Worm (Caenorhabditis elegans): Measurements from ENCODE around the gene srx-20.
A peak's percentile ranks its signal among the peaks of the same experiment; 100 is the strongest.

The srx-20 gene

ce11 chrIV:6852727-6853126 lies 15.2 kb upstream of the srx-20 start:
- no peak for TF ChIP-seq W03F9.2 (tag; optimal IDR thresholded peaks at IDR 0.05)
- no peak for TF ChIP-seq him-1 (tag; optimal IDR thresholded peaks at IDR 0.05)
- TF ChIP-seq dao-5 (tag; optimal IDR thresholded peaks at IDR 0.05), result no peak

ce11 chrIV:6859270-6859669 lies 8.6 kb upstream of the srx-20 start, which contains the start of gene R13H7.2:
TSS of gene R13H7.2 (minus strand) at chrIV:6859370.
- TF ChIP-seq dao-5 (tag; optimal IDR thresholded peaks at IDR 0.05) (no peak), him-1 (tag; optimal IDR thresholded peaks at IDR 0.05) (no peak), W03F9.2 (tag; optimal IDR thresholded peaks at IDR 0.05) (no peak)

DNA sequence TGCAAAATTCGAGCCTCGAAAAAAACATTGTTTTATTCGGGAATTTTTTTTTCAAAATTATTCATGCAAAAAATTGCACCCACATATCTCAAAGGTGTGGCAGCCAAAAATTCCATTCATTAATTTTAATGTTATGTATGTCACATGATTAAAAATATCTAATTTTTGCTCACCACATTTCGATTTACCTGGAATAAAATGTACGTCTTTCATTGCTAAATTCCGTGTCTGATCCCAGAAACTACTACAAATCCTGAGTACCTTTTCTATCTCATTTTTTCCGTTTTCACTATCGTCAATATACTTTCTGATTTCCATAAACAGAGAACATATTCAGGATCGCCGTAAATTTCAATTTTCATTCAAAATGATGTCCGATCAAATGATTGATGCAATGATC lies 5.1 kb downstream of the srx-20 start, which contains the start of gene srx-19:
Gene srx-19 (plus strand): TSS at position 301 of the 400 bp plus-strand sequence.
- TF ChIP-seq dao-5 (tag; optimal IDR thresholded peaks at IDR 0.05) (no peak), W03F9.2 (tag; optimal IDR thresholded peaks at IDR 0.05) (no peak), him-1 (tag; optimal IDR thresholded peaks at IDR 0.05) (no peak)

DNA sequence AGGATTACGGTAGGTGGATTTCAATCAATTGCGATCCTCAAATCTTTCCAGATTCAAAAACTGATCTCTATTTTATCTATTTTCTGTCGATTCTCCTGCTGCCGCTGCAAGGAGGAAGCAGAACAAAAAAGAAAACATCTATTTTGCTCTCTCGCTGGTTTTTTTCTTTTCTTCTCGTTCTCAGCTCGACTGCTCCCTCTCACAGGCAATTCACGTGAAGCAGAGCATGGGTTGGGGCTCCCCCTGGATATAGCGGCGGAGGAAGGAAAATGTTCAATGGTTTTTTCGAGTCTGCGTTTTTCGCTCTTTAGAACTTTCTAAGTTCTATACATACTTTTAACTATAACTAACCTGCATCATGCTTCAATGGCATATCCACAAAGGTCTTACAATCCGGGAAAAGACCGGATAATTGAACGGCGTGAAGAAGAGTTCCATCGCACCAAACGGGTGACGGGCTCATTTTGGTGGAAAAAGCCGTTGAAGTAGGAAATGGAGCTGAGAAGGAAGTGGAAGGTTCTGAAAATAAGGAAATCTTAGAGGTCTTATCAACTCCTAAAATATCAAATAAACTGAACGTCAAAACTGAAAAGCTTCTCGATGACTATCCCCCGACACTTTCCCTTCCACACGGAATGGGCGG lies 11.1 kb downstream of the srx-20 start:
- TF ChIP-seq him-1 (tag; optimal IDR thresholded peaks at IDR 0.05) (peak; percentile 70), dao-5 (tag; optimal IDR thresholded peaks at IDR 0.05) (no peak)

- TF ChIP-seq dao-5 (tag; optimal IDR thresholded peaks at IDR 0.05), result no peak
- no peak for TF ChIP-seq W03F9.2 (tag; optimal IDR thresholded peaks at IDR 0.05)
- TF ChIP-seq him-1 (tag; optimal IDR thresholded peaks at IDR 0.05), result no peak
Measured at ce11 chrIV:6879666-6880210, 11.8 kb downstream of the srx-20 start.

ce11 chrIV:6880415-6880814 lies 12.5 kb downstream of the srx-20 start:
- TF ChIP-seq dao-5 (tag; optimal IDR thresholded peaks at IDR 0.05), result no peak
- peak; percentile 23 for TF ChIP-seq W03F9.2 (tag; optimal IDR thresholded peaks at IDR 0.05)

DNA sequence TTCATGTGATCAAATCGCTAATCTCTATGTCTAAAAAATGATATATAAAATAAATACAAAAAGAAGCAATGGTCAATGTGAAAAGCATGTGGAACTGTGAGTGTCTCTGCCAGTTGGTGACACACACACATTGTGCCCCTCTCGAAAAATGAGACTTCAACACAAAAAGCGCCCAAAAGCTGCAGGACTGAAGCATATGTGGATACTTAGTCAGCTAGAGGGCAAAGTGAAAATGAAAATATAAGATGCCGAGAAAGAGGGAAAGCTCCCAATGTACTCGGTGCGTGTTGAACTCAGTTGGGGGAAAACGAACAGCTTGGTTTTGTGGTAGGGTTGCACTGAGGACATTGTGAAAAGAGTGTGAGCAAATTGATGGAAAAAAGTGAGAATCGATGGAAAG lies 13.3 kb downstream of the srx-20 start:
- no peak for TF ChIP-seq dao-5 (tag; optimal IDR thresholded peaks at IDR 0.05)
- peak; percentile 13 for TF ChIP-seq him-1 (tag; optimal IDR thresholded peaks at IDR 0.05)

DNA sequence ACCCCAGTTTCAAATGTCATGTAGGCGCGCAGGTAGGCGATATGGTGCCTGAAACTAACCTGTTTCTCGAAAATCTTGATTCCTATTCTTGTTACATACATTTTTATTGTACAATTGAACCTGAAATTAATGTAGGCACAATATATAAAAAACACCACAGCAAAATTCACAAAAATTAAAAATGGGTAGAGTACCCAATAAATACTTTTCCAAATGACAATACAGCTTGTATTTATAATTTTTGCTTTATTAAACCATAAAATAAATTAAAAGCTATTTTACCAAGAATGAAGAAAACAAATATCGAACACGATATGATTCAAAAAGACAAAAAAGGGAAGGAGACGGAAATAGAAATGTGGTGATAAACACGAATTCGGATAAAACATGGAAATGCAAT lies 15.5 kb downstream of the srx-20 start, which contains the start of gene tre-2:
Gene tre-2 (minus strand): TSS at position 101 of the 400 bp plus-strand sequence.
- TF ChIP-seq him-1 (tag; optimal IDR thresholded peaks at IDR 0.05) (no peak), dao-5 (tag; optimal IDR thresholded peaks at IDR 0.05) (no peak), W03F9.2 (tag; optimal IDR thresholded peaks at IDR 0.05) (no peak)

- no peak for TF ChIP-seq dao-5 (tag; optimal IDR thresholded peaks at IDR 0.05)
- TF ChIP-seq him-1 (tag; optimal IDR thresholded peaks at IDR 0.05), result no peak
- no peak for TF ChIP-seq W03F9.2 (tag; optimal IDR thresholded peaks at IDR 0.05)
Measured at ce11 chrIV:6887601-6888099, 19.8 kb downstream of the srx-20 start, which contains the start of the genes T05A12.3 and T05A12.4. TSS of gene T05A12.3 (minus strand) at chrIV:6887651. TSS of gene T05A12.4 (plus strand) at chrIV:6887948.

ce11 chrIV:6903575-6903974 lies 35.7 kb downstream of the srx-20 start, which contains the start of gene T22D1.5:
TSS of gene T22D1.5 (plus strand) at chrIV:6903950.
- no peak for TF ChIP-seq dao-5 (tag; optimal IDR thresholded peaks at IDR 0.05)
- TF ChIP-seq W03F9.2 (tag; optimal IDR thresholded peaks at IDR 0.05), result no peak

ce11 chrIV:6904606-6905005 lies 36.7 kb downstream of the srx-20 start:
- no peak for TF ChIP-seq dao-5 (tag; optimal IDR thresholded peaks at IDR 0.05)
- no peak for TF ChIP-seq W03F9.2 (tag; optimal IDR thresholded peaks at IDR 0.05)
- no peak for TF ChIP-seq him-1 (tag; optimal IDR thresholded peaks at IDR 0.05)

DNA sequence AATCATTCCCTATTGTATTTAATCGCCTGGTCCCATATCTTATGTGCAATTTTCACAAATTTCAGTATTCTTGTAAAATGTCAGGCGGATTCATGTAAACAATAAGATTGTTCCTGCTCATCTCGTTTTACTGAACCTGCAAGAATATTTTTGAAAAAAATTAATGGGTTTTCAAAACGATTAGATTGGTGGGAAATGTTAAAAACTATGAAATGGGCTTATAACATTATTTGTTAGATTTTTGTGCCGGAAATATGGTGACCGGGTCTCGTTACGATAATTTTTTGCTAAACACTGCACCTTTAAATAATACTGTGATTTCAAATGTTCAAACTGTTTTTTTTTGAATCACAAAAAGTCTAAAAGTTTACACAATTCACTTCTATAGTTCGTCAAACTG lies 37.5 kb downstream of the srx-20 start:
- no peak for TF ChIP-seq W03F9.2 (tag; optimal IDR thresholded peaks at IDR 0.05)

DNA sequence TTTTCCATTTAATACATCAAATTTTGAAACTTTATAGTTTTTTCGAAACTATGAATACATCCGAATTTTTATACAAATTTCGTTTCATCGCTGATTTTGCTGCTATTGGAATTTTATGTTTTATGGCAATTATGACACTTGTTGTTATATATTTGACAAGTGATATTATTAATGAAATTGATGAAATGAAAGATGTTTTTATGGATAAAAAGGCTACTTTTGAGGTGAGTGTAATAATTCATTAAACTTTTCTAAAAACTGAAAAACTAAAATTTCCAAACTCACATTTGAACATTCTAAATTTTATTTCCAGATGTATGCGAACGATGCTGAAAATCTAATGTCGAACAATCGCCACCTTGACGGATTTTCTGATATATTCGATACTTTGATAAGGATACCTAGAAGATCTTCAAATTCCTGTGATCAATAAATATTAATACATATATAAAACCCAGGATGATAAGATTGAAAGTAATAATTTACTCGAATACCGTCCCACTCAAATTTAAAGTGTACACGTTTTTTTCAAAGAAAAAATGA lies 38.1 kb downstream of the srx-20 start, which contains the start of the genes T22D1.17 and T22D1.8:
Gene T22D1.17 (plus strand): TSS at position 51 of the 543 bp plus-strand sequence.
Gene T22D1.8 (minus strand): TSS at position 402 of the 543 bp plus-strand sequence.
- TF ChIP-seq dao-5 (tag; optimal IDR thresholded peaks at IDR 0.05), result no peak
- no peak for TF ChIP-seq W03F9.2 (tag; optimal IDR thresholded peaks at IDR 0.05)
- TF ChIP-seq him-1 (tag; optimal IDR thresholded peaks at IDR 0.05), result no peak

DNA sequence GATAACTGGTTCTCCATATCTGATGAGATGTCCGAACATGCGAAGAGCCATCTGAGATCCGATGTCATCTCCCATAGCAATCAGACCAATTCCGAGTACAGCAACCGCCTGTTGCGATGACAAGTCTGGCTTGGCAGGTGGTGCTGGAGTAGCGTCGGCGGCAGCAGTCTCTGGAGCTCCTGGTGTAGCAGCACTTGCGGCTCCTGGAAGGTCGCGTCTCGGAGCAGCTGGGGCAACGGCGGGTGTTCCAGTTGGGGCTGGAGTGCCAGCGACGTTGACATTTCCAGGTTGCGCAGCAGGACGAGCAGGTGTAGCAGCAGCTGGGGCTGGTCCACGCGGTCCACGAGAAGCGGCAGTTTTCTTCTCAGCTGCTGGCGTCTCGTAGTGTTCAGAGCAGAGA lies 39.6 kb downstream of the srx-20 start:
- no peak for TF ChIP-seq W03F9.2 (tag; optimal IDR thresholded peaks at IDR 0.05)
- TF ChIP-seq him-1 (tag; optimal IDR thresholded peaks at IDR 0.05), result no peak
- TF ChIP-seq dao-5 (tag; optimal IDR thresholded peaks at IDR 0.05), result no peak

Data from whole organism, L4/young adult.